Fruit fly (Drosophila melanogaster) whole organism: ENCODE data around the gene CG44153.

Source experiments
- CG8478 ChIP-seq: fragments of >200 bp; optimal IDR thresholded peaks from 2 replicates; lab custom pipeline; 2018; ENCODE audit warnings: inconsistent platforms
- Dll ChIP-seq: fragments of >200 bp; optimal IDR thresholded peaks from 2 replicates; lab custom pipeline; 2017
- EcR ChIP-seq, 2 experiments: fragments of >200 bp; optimal IDR thresholded peaks; 2 replicates each; lab custom pipeline; 2017; ENCODE audit warnings: missing biosample characterization in 2 of 2, missing genetic modification characterization in 2 of 2, missing genetic modification reagents in 2 of 2
- pan ChIP-seq: fragments of >200 bp; optimal IDR thresholded peaks from 2 replicates; lab custom pipeline; 2017
- psq ChIP-seq: fragments of >200 bp; optimal IDR thresholded peaks from 2 replicates; lab custom pipeline; 2017
- usp ChIP-seq: fragments of >200 bp; optimal IDR thresholded peaks from 2 replicates; lab custom pipeline; 2017; ENCODE audit warnings: missing biosample characterization, missing genetic modification characterization, mixed read lengths

DNA sequence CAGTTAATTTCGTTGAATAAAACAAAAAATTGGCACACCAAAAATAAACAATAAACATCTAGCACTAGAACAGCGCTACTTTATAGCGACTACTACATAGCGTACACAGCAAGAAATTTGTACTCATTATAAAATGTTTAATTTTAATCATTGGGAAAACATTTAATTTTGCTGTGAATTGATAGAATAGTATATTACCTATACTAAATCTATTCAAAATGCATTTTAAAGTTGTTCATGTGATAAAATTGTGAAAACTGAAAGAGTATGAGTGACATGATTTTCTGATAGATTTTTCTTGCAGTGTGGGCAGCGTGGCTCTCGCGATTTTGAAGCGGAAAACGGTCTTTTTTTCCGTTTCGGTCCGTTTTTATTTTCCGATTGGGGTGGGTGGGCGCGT, 118.8 kb downstream of the CG44153 start:
- TF ChIP-seq psq = no peak
- no peak for TF ChIP-seq CG8478 (lab: Kevin White, UChicago)
- no peak for TF ChIP-seq usp
- TF ChIP-seq pan (lab: Kevin White, UChicago) = no peak
- no peak for TF ChIP-seq Dll (lab: Kevin White, UChicago)
- no peak for TF ChIP-seq EcR (GFP tag; optimal IDR thresholded peaks at IDR 0.05; lab: Kevin White, UChicago)
